Fruit fly (Drosophila melanogaster) whole organism, prepupa: ENCODE results near the gene Prdm13.

ENCODE experiments used
- CG34406 ChIP-seq: fragments of 200-800 bp; sonication (Bioruptor generic); optimal IDR thresholded peaks from 3 replicates; lab custom pipeline; 2016; ENCODE audit warnings: missing biosample characterization, missing genetic modification characterization
- CG6854 ChIP-seq: fragments of 200-800 bp; sonication (Bioruptor generic); optimal IDR thresholded peaks from 2 replicates; lab custom pipeline; 2017; ENCODE audit warnings: missing biosample characterization, mild to moderate bottlenecking, missing genetic modification characterization
- Hr39 ChIP-seq: fragments of 200-800 bp; sonication (Bioruptor generic); optimal IDR thresholded peaks from 2 replicates; lab custom pipeline; 2016; ENCODE audit warnings: missing biosample characterization, missing genetic modification characterization
- Sox102F ChIP-seq: fragments of 200-800 bp; sonication (Bioruptor generic); optimal IDR thresholded peaks from 2 replicates; lab custom pipeline; 2016; ENCODE audit warnings: missing biosample characterization, mild to moderate bottlenecking, missing genetic modification characterization
- salr ChIP-seq, 2 experiments: fragments of 200-800 bp; sonication (Bioruptor generic); optimal IDR thresholded peaks; 3 replicates each; lab custom pipeline; 2016 to 2018; ENCODE audit warnings: missing biosample characterization in 2 of 2, missing genetic modification characterization in 2 of 2, mild to moderate bottlenecking in 1 of 2
- ss ChIP-seq, 2 experiments: fragments of 200-800 bp; sonication (Bioruptor generic); optimal IDR thresholded peaks; 2 replicates in 1 of 2; 3 replicates in 1 of 2; lab custom pipeline; 2017 to 2018; ENCODE audit warnings: mild to moderate bottlenecking in 2 of 2, missing biosample characterization in 2 of 2, missing genetic modification characterization in 2 of 2, moderate library complexity in 1 of 2

DNA sequence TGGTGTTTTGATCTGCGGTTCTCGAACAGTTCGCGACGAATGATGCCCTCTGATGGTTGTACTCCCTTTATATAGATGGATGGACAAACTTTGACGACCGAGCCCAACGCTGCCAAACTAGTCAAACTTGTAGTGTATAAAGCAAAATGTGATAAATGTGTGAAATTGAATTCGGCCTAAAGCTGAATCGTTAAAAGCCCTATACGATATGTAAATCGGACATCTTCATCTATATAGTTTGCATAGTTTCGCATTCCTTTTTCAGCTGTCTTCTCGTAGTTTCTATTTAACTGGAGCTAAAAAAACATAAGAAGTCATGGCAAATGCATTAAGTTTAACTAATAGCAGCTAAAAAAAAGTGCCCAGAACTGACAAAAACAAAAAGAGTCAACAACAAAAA, 29.4 kb upstream of the Prdm13 start, which contains the start of gene Lcp65Ag2:
- TF ChIP-seq Hr39 (no peak), CG6854 (no peak), Sox102F (GFP tag; lab: Kevin White, UChicago) (no peak), ss (GFP tag; optimal IDR thresholded peaks at IDR 0.05; lab: Kevin White, UChicago) (no peak), salr (GFP tag; optimal IDR thresholded peaks at IDR 0.05; lab: Kevin White, UChicago) (no peak), CG34406 (GFP tag; lab: Kevin White, UChicago) (no peak)
